Fruit fly (Drosophila melanogaster): ENCODE data around the gene nes.

- TF ChIP-seq Crg-1 (GFP tag; optimal IDR thresholded peaks at IDR 0.05) (no peak), CG7045 (GFP tag; optimal IDR thresholded peaks at IDR 0.05) (no peak), CG14711 (tag; optimal IDR thresholded peaks at IDR 0.05) (no peak), CG5204 (GFP tag; optimal IDR thresholded peaks at IDR 0.05) (no peak), Clk (GFP tag; optimal IDR thresholded peaks at IDR 0.05) (no peak), kay (GFP tag; ENCODE audit: borderline replicate concordance) (no peak), CG11617 (GFP tag; optimal IDR thresholded peaks at IDR 0.05) (no peak), toe (GFP tag; optimal IDR thresholded peaks at IDR 0.05) (no peak), CG1620 (GFP tag; optimal IDR thresholded peaks at IDR 0.05) (no peak), bab1 (GFP tag; optimal IDR thresholded peaks at IDR 0.05) (no peak), cic (GFP tag; optimal IDR thresholded peaks at IDR 0.05) (no peak), pad (GFP tag; optimal IDR thresholded peaks at IDR 0.05) (no peak), CG7101 (tag; optimal IDR thresholded peaks at IDR 0.05) (no peak)
Observed at dm6 chr3L:19236554-19236953, 23.9 kb downstream of the nes start.
